Worm (Caenorhabditis elegans): ENCODE results near the gene eif-3.G.

The eif-3.G gene

ce11 chrII:8467809-8468208 lies 25.2 kb downstream of the eif-3.G start, which contains the start of gene M05D6.2:
Gene M05D6.2, plus strand, starts transcription at chrII:8468109.
- TF ChIP-seq flt-1 (GFP tag; IDR thresholded peaks at IDR 0.05) (no peak), tbx-11 (GFP tag; IDR thresholded peaks at IDR 0.05) (no peak)

DNA sequence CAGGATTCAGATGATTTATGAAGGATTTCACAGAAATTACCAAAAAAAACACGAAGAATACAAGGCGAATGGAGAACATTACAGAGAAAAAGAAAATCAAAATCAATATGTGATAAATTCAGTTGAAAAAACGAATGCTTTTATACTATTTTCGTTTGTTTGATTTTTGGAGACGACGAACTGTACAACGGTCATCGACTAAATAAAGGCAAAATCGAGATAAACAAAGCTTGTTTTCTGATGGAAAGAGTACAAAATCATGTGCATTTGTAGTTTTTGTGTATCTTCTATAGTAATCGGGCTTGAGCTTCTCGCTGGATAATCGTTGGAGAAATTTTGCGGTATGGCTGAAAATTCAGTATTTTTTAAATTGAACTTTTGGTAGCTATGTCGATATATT lies 28.6 kb downstream of the eif-3.G start, which contains the start of gene M05D6.8:
Gene M05D6.8, minus strand, starts transcription at position 101 of the 400 bp plus-strand sequence.
- TF ChIP-seq B0310.2 (tag; optimal IDR thresholded peaks at IDR 0.05) (no peak), flt-1 (GFP tag; IDR thresholded peaks at IDR 0.05) (no peak), tbx-37 (GFP tag; conservative IDR thresholded peaks at IDR 0.05) (no peak), scrt-1 (GFP tag; IDR thresholded peaks at IDR 0.05) (no peak), ceh-13 (GFP tag; optimal IDR thresholded peaks at IDR 0.05) (no peak), pes-1 (GFP tag; IDR thresholded peaks at IDR 0.05) (no peak), tra-4 (tag; optimal IDR thresholded peaks at IDR 0.05) (no peak), hmg-4 (GFP tag; optimal IDR thresholded peaks at IDR 0.05) (no peak), hnd-1 (tag; optimal IDR thresholded peaks at IDR 0.05) (no peak), aly-1 (tag; optimal IDR thresholded peaks at IDR 0.05) (no peak), hmbx-1 (tag; optimal IDR thresholded peaks at IDR 0.05) (no peak), ama-1 (optimal IDR thresholded peaks at IDR 0.05) (no peak), sea-1 (GFP tag; conservative IDR thresholded peaks at IDR 0.05) (no peak), ets-7 (tag; optimal IDR thresholded peaks at IDR 0.05) (no peak), tbx-11 (GFP tag; IDR thresholded peaks at IDR 0.05) (no peak)

DNA sequence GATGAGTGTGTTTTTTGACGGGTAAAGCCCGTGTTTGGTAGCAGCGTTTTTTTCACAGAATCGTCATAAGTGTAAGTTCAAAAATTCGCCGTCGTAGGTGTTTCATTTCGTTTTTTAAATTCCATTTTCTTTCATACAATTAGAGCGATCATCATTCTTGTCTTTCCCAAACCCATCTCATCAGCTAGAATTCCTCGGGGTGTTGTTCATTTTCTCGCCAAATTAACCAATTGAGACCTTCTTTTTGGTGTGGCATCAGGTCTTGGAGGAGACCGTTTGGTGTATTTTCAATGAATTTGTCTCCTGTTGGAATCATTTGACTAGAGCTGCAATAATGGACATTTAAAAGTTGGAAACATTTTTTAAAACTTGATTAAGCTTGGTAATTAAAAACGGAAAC lies 30.3 kb downstream of the eif-3.G start:
- TF ChIP-seq hnd-1 (tag; optimal IDR thresholded peaks at IDR 0.05) (no peak), pes-1 (GFP tag; IDR thresholded peaks at IDR 0.05) (no peak), aly-1 (tag; optimal IDR thresholded peaks at IDR 0.05) (no peak), tbx-37 (GFP tag; conservative IDR thresholded peaks at IDR 0.05) (no peak), sea-1 (GFP tag; conservative IDR thresholded peaks at IDR 0.05) (no peak), tbx-11 (GFP tag; IDR thresholded peaks at IDR 0.05) (no peak), ets-7 (tag; optimal IDR thresholded peaks at IDR 0.05) (no peak), ama-1 (optimal IDR thresholded peaks at IDR 0.05) (no peak), B0310.2 (tag; optimal IDR thresholded peaks at IDR 0.05) (no peak)

- TF ChIP-seq ama-1 (optimal IDR thresholded peaks at IDR 0.05), result no peak
- TF ChIP-seq hnd-1 (tag; optimal IDR thresholded peaks at IDR 0.05), result no peak
- TF ChIP-seq hmg-4 (GFP tag; optimal IDR thresholded peaks at IDR 0.05), result no peak
- TF ChIP-seq B0310.2 (tag; optimal IDR thresholded peaks at IDR 0.05), result no peak
- TF ChIP-seq ceh-36 (tag; optimal IDR thresholded peaks at IDR 0.05), result no peak
- no peak for TF ChIP-seq flt-1 (GFP tag; IDR thresholded peaks at IDR 0.05)
- no peak for TF ChIP-seq aly-1 (tag; optimal IDR thresholded peaks at IDR 0.05)
- TF ChIP-seq scrt-1 (GFP tag; IDR thresholded peaks at IDR 0.05), result no peak
- TF ChIP-seq tbx-37 (GFP tag; conservative IDR thresholded peaks at IDR 0.05), result no peak
- TF ChIP-seq hmbx-1 (tag; optimal IDR thresholded peaks at IDR 0.05), result no peak
- TF ChIP-seq ets-7 (tag; optimal IDR thresholded peaks at IDR 0.05), result no peak
These were observed 32.8 kb downstream of the eif-3.G start, which contains the start of the genes M05D6.1 and M05D6.3 for ce11 chrII:8475306-8475822. Gene M05D6.1, minus strand, starts transcription at chrII:8475406. Gene M05D6.3, plus strand, starts transcription at chrII:8475772.

DNA sequence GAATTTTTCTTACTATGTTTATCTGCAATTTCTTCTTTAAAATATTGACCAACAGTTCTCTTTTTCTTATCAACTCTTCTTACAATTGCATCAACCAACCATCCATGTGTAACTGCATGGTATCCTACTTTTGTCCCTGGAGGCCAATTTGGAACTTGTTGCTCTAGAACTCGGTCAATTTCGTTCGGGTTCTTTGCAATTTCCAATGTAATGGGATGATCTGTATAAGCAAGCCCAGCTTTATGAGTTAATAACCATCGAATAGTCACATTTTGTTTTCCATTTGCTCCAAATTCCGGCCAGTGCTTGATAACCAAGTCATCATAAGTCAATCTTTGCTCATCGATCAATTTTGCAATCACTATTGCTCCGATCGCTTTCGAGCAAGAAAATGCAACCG lies 36.8 kb downstream of the eif-3.G start:
- TF ChIP-seq tbx-37 (GFP tag; conservative IDR thresholded peaks at IDR 0.05) (no peak), tra-4 (tag; optimal IDR thresholded peaks at IDR 0.05) (no peak), scrt-1 (GFP tag; IDR thresholded peaks at IDR 0.05) (no peak), sea-1 (GFP tag; conservative IDR thresholded peaks at IDR 0.05) (no peak), hmg-4 (GFP tag; optimal IDR thresholded peaks at IDR 0.05) (no peak), ceh-13 (GFP tag; optimal IDR thresholded peaks at IDR 0.05) (no peak), ceh-36 (tag; optimal IDR thresholded peaks at IDR 0.05) (no peak), hnd-1 (tag; optimal IDR thresholded peaks at IDR 0.05) (no peak), ama-1 (optimal IDR thresholded peaks at IDR 0.05) (no peak), pes-1 (GFP tag; IDR thresholded peaks at IDR 0.05) (no peak), ets-7 (tag; optimal IDR thresholded peaks at IDR 0.05) (no peak), B0310.2 (tag; optimal IDR thresholded peaks at IDR 0.05) (no peak), F13C5.2 (tag; optimal IDR thresholded peaks at IDR 0.05) (no peak), aly-1 (tag; optimal IDR thresholded peaks at IDR 0.05) (no peak)

ce11 chrII:8480166-8480565 lies 37.6 kb downstream of the eif-3.G start, which contains the start of gene lact-4:
Gene lact-4, minus strand, starts transcription at chrII:8480478.
- TF ChIP-seq aly-1 (tag; optimal IDR thresholded peaks at IDR 0.05) (no peak), ets-7 (tag; optimal IDR thresholded peaks at IDR 0.05) (no peak), tbx-11 (GFP tag; IDR thresholded peaks at IDR 0.05) (no peak), tra-4 (tag; optimal IDR thresholded peaks at IDR 0.05) (no peak), ama-1 (optimal IDR thresholded peaks at IDR 0.05) (no peak), sea-1 (GFP tag; conservative IDR thresholded peaks at IDR 0.05) (no peak), ceh-13 (GFP tag; optimal IDR thresholded peaks at IDR 0.05) (no peak), flt-1 (GFP tag; IDR thresholded peaks at IDR 0.05) (no peak), hmbx-1 (tag; optimal IDR thresholded peaks at IDR 0.05) (no peak), scrt-1 (GFP tag; IDR thresholded peaks at IDR 0.05) (no peak), B0310.2 (tag; optimal IDR thresholded peaks at IDR 0.05) (no peak)

DNA sequence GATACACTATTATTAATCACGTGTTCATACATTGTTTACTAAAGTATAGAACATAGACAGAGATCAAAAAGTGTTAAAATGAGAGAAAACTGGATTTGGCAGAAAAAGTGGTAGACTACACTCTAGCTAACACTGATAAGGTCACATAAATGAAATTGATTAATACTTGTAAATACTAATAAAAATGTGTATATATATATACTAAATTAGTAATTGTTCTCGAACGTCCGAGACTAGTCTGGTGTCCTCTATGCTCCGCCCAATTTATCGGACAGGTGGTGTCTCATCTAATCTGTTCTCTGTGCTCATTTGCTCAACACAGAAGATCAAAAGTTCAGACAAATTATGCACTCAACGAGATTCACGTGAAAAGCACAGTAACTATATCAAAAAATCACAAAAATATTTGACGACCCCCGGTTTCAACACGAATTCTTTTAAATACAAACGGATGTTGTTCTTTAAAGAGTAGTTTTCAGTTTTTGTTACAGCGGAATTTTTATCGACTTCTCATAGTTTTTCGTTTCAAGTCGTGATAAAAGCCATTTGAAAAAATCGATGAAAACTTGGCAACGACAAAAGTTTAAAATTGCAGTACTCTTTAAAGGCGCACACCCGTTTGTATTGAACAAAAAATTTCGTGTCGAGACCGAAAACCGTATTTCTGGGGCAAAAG lies 38.6 kb downstream of the eif-3.G start:
- TF ChIP-seq tra-4 (tag; optimal IDR thresholded peaks at IDR 0.05) (no peak), hnd-1 (tag; optimal IDR thresholded peaks at IDR 0.05) (no peak), ets-7 (tag; optimal IDR thresholded peaks at IDR 0.05) (no peak), B0310.2 (tag; optimal IDR thresholded peaks at IDR 0.05) (no peak), hmg-4 (GFP tag; optimal IDR thresholded peaks at IDR 0.05) (no peak), scrt-1 (GFP tag; IDR thresholded peaks at IDR 0.05) (no peak), aly-1 (tag; optimal IDR thresholded peaks at IDR 0.05) (no peak), ceh-13 (GFP tag; optimal IDR thresholded peaks at IDR 0.05) (no peak), tbx-37 (GFP tag; conservative IDR thresholded peaks at IDR 0.05) (no peak), pes-1 (GFP tag; IDR thresholded peaks at IDR 0.05) (no peak), flt-1 (GFP tag; IDR thresholded peaks at IDR 0.05) (no peak), sea-1 (GFP tag; conservative IDR thresholded peaks at IDR 0.05) (no peak), tbx-11 (GFP tag; IDR thresholded peaks at IDR 0.05) (no peak)

Measured in whole organism, early embryonic.